Worm (Caenorhabditis elegans): ENCODE results near the gene F07C4.11.

DNA sequence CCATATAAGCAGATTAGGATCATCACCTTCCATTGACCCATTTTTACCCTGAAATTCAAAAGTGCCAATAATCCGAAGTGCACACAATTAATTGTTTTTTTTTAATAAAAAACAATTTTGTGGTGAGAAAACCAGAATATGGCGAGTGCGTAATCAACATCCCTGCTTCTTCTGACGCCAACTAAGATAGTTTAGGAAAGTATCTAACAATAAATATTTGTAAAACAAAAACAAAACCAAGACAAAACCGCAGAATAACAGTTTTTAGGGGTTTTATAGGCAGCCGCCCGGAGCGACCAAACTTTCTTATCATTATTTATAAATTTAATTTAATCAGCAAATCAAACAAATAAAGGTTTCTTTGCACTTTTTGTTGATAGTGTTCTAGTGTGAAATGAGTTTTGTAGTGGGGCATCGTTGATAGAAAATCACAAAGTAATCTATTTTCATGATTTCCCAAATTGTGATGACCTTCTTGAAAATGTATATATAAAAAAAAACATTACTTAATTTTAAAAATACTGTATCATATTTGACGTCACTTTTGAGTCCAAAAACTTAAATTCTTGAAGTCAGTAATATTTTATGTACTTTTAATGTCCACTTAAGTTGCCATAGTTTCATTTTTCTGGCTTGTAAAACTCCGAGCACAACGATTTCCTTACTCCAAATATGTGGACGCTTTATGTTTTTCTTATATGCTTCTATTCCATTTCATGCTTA lies 33.5 kb downstream of the F07C4.11 start, which contains the start of the genes folt-3 and clec-214:
- no peak for TF ChIP-seq dao-5 (tag; optimal IDR thresholded peaks at IDR 0.05)
- TF ChIP-seq him-1 (tag; optimal IDR thresholded peaks at IDR 0.05), result no peak
- TF ChIP-seq W03F9.2 (tag; optimal IDR thresholded peaks at IDR 0.05), result no peak

All from whole organism, L4/young adult.